Fruit fly (Drosophila melanogaster) whole organism, embryonic: ENCODE data around the gene CG1421.

ENCODE experiments used
- Abd-B ChIP-seq: fragments of 200-800 bp; sonication (Bioruptor generic); optimal IDR thresholded peaks from 2 replicates; lab custom pipeline; 2018; ENCODE audit warnings: missing biosample characterization, mild to moderate bottlenecking, missing genetic modification characterization, moderate library complexity
- B-H2 ChIP-seq: fragments of 200-800 bp; sonication (Bioruptor generic); optimal IDR thresholded peaks from 2 replicates; lab custom pipeline; 2018; ENCODE audit warnings: missing biosample characterization, mild to moderate bottlenecking, missing genetic modification characterization
- CG10654 ChIP-seq: fragments of 200-800 bp; sonication (Bioruptor generic); optimal IDR thresholded peaks from 2 replicates; lab custom pipeline; 2016; ENCODE audit warnings: missing biosample characterization, missing genetic modification characterization
- CG11398 ChIP-seq: fragments of 200-800 bp; sonication (Bioruptor generic); optimal IDR thresholded peaks from 2 replicates; lab custom pipeline; 2016; ENCODE audit warnings: missing biosample characterization, missing genetic modification characterization
- CG13424 ChIP-seq: fragments of 200-800 bp; sonication (Bioruptor generic); optimal IDR thresholded peaks from 2 replicates; lab custom pipeline; 2019; ENCODE audit warnings: missing biosample characterization, mild to moderate bottlenecking, missing genetic modification characterization, moderate library complexity
- CG13775 ChIP-seq: fragments of 200-800 bp; sonication (Bioruptor generic); optimal IDR thresholded peaks from 3 replicates; lab custom pipeline; 2017; ENCODE audit warnings: missing biosample characterization, mild to moderate bottlenecking, missing genetic modification characterization
- CG2889 ChIP-seq: fragments of 200-800 bp; sonication (Bioruptor generic); IDR thresholded peaks from 3 replicates; pipeline ENCODE4 v1.3.6; 2022; ENCODE audit warnings: missing biosample characterization, missing genetic modification characterization
- CG31365 ChIP-seq: fragments of 200-800 bp; sonication (Bioruptor generic); optimal IDR thresholded peaks from 2 replicates; lab custom pipeline; 2018; ENCODE audit warnings: missing biosample characterization, mild to moderate bottlenecking, missing genetic modification characterization
- CG31441 ChIP-seq: fragments of 200-800 bp; sonication (Bioruptor generic); IDR thresholded peaks from 2 replicates; pipeline ENCODE4 v1.3.6; 2022; ENCODE audit warnings: missing biosample characterization, missing genetic modification characterization
- CG3163 ChIP-seq: fragments of 200-800 bp; sonication (Bioruptor generic); optimal IDR thresholded peaks from 3 replicates; lab custom pipeline; 2016; ENCODE audit warnings: missing biosample characterization, missing genetic modification characterization
- CG3281 ChIP-seq: fragments of 200-800 bp; sonication (Bioruptor generic); optimal IDR thresholded peaks from 3 replicates; lab custom pipeline; 2017; ENCODE audit warnings: missing biosample characterization, mild to moderate bottlenecking, missing genetic modification characterization
- CG5245 ChIP-seq: fragments of 200-800 bp; sonication (Bioruptor generic); optimal IDR thresholded peaks from 3 replicates; lab custom pipeline; 2016; ENCODE audit warnings: missing biosample characterization, missing genetic modification characterization
- CG6654 ChIP-seq: fragments of 200-800 bp; sonication (Bioruptor generic); optimal IDR thresholded peaks from 2 replicates; lab custom pipeline; 2017; ENCODE audit warnings: missing biosample characterization, mild to moderate bottlenecking, missing genetic modification characterization
- CG8290 ChIP-seq, 3 experiments: fragments of 200-800 bp; sonication (Bioruptor generic); optimal IDR thresholded peaks; 2 replicates each; lab custom pipeline; 2016 to 2019; ENCODE audit warnings: missing biosample characterization in 3 of 3, missing genetic modification characterization in 3 of 3, mild to moderate bottlenecking in 2 of 3, moderate library complexity in 1 of 3
- CHES-1-like ChIP-seq: fragments of 200-800 bp; sonication (Bioruptor generic); optimal IDR thresholded peaks from 2 replicates; lab custom pipeline; 2016; ENCODE audit warnings: missing biosample characterization, missing genetic modification characterization
- CkIIα-i1 ChIP-seq: fragments of 200-800 bp; sonication (Bioruptor generic); IDR thresholded peaks from 2 replicates; pipeline ENCODE4 v1.3.6; 2022; ENCODE audit warnings: missing biosample characterization, missing genetic modification characterization
- D ChIP-seq, 2 experiments: fragments of 200-800 bp in 1 of 2; fragments of >200 bp in 1 of 2; sonication (Bioruptor generic) in 1 of 2; optimal IDR thresholded peaks; 2 replicates in 1 of 2; 3 replicates in 1 of 2; lab custom pipeline; 2017; ENCODE audit warnings: mild to moderate bottlenecking in 1 of 2, missing biosample characterization in 1 of 2, missing genetic modification characterization in 1 of 2, missing genetic modification reagents in 1 of 2
- E2f2 ChIP-seq: fragments of 200-800 bp; sonication (Bioruptor generic); IDR thresholded peaks from 2 replicates; pipeline ENCODE4 v1.3.6; 2022; ENCODE audit warnings: missing biosample characterization, missing genetic modification characterization
- Elba2 ChIP-seq: fragments of 200-800 bp; sonication (Bioruptor generic); optimal IDR thresholded peaks from 3 replicates; lab custom pipeline; 2016; ENCODE audit warnings: missing biosample characterization, missing genetic modification characterization
- HLH54F ChIP-seq: fragments of 200-800 bp; sonication (Bioruptor generic); optimal IDR thresholded peaks from 3 replicates; lab custom pipeline; 2016; ENCODE audit warnings: missing biosample characterization, missing genetic modification characterization
- Hand ChIP-seq: fragments of 200-800 bp; sonication (Bioruptor generic); optimal IDR thresholded peaks from 2 replicates; lab custom pipeline; 2017; ENCODE audit warnings: mild to moderate bottlenecking, missing biosample characterization, missing genetic modification reagents, missing genetic modification characterization
- HmgZ ChIP-seq: fragments of 200-800 bp; sonication (Bioruptor generic); optimal IDR thresholded peaks from 2 replicates; lab custom pipeline; 2018; ENCODE audit warnings: missing biosample characterization, mild to moderate bottlenecking, missing genetic modification characterization
- Lim3 ChIP-seq: fragments of 200-800 bp; sonication (Bioruptor generic); IDR thresholded peaks from 2 replicates; pipeline ENCODE4 v1.3.6; 2022; ENCODE audit warnings: missing biosample characterization, missing genetic modification characterization
- Nf-YC ChIP-seq: fragments of 200-800 bp; optimal IDR thresholded peaks from 3 replicates; lab custom pipeline; 2019; ENCODE audit warnings: missing biosample characterization, mild to moderate bottlenecking, missing genetic modification characterization, moderate library complexity
- NfI ChIP-seq: fragments of 200-800 bp; sonication (Bioruptor generic); optimal IDR thresholded peaks from 3 replicates; lab custom pipeline; 2018; ENCODE audit warnings: missing biosample characterization, mild to moderate bottlenecking, missing genetic modification characterization, moderate library complexity
- Sox100B ChIP-seq: fragments of 200-800 bp; sonication (Bioruptor generic); optimal IDR thresholded peaks from 3 replicates; lab custom pipeline; 2018; ENCODE audit warnings: missing biosample characterization, mild to moderate bottlenecking, missing genetic modification characterization
- Usf ChIP-seq: fragments of 200-800 bp; sonication (Bioruptor generic); optimal IDR thresholded peaks from 2 replicates; lab custom pipeline; 2017; ENCODE audit warnings: missing genotype, missing biosample characterization, missing genetic modification characterization
- Xbp1 ChIP-seq: fragments of 200-800 bp; sonication (Bioruptor generic); optimal IDR thresholded peaks from 3 replicates; lab custom pipeline; 2016; ENCODE audit warnings: missing biosample characterization, mild to moderate bottlenecking, missing genetic modification characterization
- ase ChIP-seq: fragments of 200-800 bp; sonication (Bioruptor generic); IDR thresholded peaks from 3 replicates; pipeline ENCODE4 v1.3.6; 2022; ENCODE audit warnings: missing biosample characterization, missing genetic modification characterization
- bigmax ChIP-seq: fragments of 200-800 bp; sonication (Bioruptor generic); optimal IDR thresholded peaks from 2 replicates; lab custom pipeline; 2018; ENCODE audit warnings: missing biosample characterization, mild to moderate bottlenecking, missing genetic modification characterization
- cato ChIP-seq: fragments of 200-800 bp; sonication (Bioruptor generic); optimal IDR thresholded peaks from 2 replicates; lab custom pipeline; 2016; ENCODE audit warnings: missing biosample characterization, missing genetic modification characterization, borderline replicate concordance
- corto ChIP-seq: fragments of 200-800 bp; sonication (Bioruptor generic); optimal IDR thresholded peaks from 2 replicates; lab custom pipeline; 2016; ENCODE audit warnings: missing biosample characterization, mild to moderate bottlenecking, missing genetic modification characterization, moderate library complexity
- crc ChIP-seq: fragments of 200-800 bp; sonication (Bioruptor generic); optimal IDR thresholded peaks from 2 replicates; lab custom pipeline; 2016; ENCODE audit warnings: missing biosample characterization, missing genetic modification characterization
- dati ChIP-seq: fragments of 200-800 bp; sonication (Bioruptor generic); IDR thresholded peaks from 2 replicates; pipeline ENCODE4 v1.3.6; 2022; ENCODE audit warnings: missing biosample characterization, missing genetic modification characterization
- dysf ChIP-seq: fragments of 200-800 bp; sonication (Bioruptor generic); IDR thresholded peaks from 3 replicates; pipeline ENCODE4 v1.3.6; 2022; ENCODE audit warnings: missing biosample characterization, missing genetic modification characterization
- ems ChIP-seq: fragments of 200-800 bp; sonication (Bioruptor generic); optimal IDR thresholded peaks from 3 replicates; lab custom pipeline; 2016; ENCODE audit warnings: missing biosample characterization, missing genetic modification characterization
- exex ChIP-seq: fragments of 200-800 bp; sonication (Bioruptor generic); optimal IDR thresholded peaks from 4 replicates; lab custom pipeline; 2018; ENCODE audit warnings: missing biosample characterization, mild to moderate bottlenecking, missing genetic modification characterization, moderate library complexity
- fu2 ChIP-seq: fragments of 200-800 bp; sonication (Bioruptor generic); optimal IDR thresholded peaks from 2 replicates; lab custom pipeline; 2016; ENCODE audit warnings: missing biosample characterization, missing genetic modification characterization
- kay ChIP-seq: fragments of 200-800 bp; sonication (Bioruptor generic); optimal IDR thresholded peaks from 2 replicates; lab custom pipeline; 2016; ENCODE audit warnings: missing biosample characterization, missing genetic modification characterization
- lilli ChIP-seq: fragments of 200-800 bp; sonication (Bioruptor generic); optimal IDR thresholded peaks from 3 replicates; lab custom pipeline; 2016; ENCODE audit warnings: missing biosample characterization, missing genetic modification characterization
- nau ChIP-seq: fragments of 200-800 bp; sonication (Bioruptor generic); optimal IDR thresholded peaks from 3 replicates; lab custom pipeline; 2017; ENCODE audit warnings: missing biosample characterization, mild to moderate bottlenecking, missing genetic modification characterization, missing genetic modification reagents
- phol ChIP-seq: fragments of 200-800 bp; sonication (Bioruptor generic); optimal IDR thresholded peaks from 3 replicates; lab custom pipeline; 2018; ENCODE audit warnings: missing biosample characterization, mild to moderate bottlenecking, missing genetic modification characterization, moderate library complexity
- psq ChIP-seq: fragments of 200-800 bp; sonication (Bioruptor generic); optimal IDR thresholded peaks from 2 replicates; lab custom pipeline; 2017; ENCODE audit warnings: missing biosample characterization, missing genetic modification characterization
- repo ChIP-seq: fragments of 200-800 bp; sonication (Bioruptor generic); optimal IDR thresholded peaks from 2 replicates; lab custom pipeline; 2016; ENCODE audit warnings: missing biosample characterization, missing genetic modification characterization
- ro ChIP-seq: fragments of 200-800 bp; sonication (Bioruptor generic); IDR thresholded peaks from 2 replicates; pipeline ENCODE4 v1.3.6; 2022; ENCODE audit warnings: missing biosample characterization, missing genetic modification characterization
- sisA ChIP-seq: fragments of 200-800 bp; sonication (Bioruptor generic); IDR thresholded peaks from 2 replicates; pipeline ENCODE4 v1.3.6; 2022; ENCODE audit warnings: missing biosample characterization, missing genetic modification characterization
- slou ChIP-seq: fragments of 200-800 bp; sonication (Bioruptor generic); optimal IDR thresholded peaks from 3 replicates; lab custom pipeline; 2016; ENCODE audit warnings: missing biosample characterization, missing genetic modification characterization
- toy ChIP-seq: fragments of 200-800 bp; sonication (Bioruptor generic); IDR thresholded peaks from 2 replicates; pipeline ENCODE4 v1.3.6; 2022; ENCODE audit warnings: missing biosample characterization, missing genetic modification characterization

CG1421 gene

DNA sequence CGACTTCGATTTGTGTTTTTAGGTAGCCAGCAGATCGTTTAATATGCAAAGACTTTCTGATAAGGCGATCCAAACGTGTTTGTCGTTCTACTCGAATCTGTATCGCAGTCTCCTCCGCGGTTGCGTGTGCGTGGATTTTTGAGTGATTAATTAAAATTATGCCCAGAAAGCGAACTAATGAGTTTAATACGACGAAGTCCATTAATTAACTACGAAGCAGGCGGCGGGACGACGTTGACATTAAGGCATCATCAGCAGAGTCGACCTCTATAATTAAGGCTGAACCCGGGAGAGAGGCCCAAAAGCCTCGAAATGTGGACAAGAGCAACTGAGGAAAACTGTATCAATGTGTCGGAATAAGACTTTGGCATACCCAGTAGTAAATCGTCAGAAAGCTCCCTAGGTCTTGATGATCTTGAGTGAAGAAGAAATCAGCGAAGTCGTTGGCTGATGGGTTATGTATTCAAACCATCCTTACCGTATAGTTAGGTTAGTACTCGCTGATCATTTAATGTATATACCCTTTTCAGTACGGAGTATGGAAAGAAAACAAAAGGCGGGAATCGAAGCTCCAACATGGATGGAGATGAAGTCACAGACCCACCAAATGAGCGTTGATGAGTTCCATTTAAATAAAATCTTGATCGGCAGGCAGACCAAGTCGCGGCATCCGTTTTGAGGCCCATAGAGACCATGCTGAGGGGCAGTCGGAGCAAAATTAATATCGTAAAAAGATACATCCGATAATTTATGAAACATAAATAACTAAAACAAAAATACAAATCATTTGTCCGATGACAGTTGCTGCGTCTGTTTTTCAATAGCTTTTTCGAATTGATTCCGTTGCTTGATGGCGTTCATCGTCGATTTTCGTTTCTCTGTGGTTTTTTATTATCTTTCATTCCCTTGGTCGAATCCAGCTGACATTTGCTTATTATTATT, 35.5 kb upstream of the CG1421 start (continued):
- TF ChIP-seq nau (GFP tag; lab: Kevin White, UChicago), result peak; percentile 79
- TF ChIP-seq Nf-YC, result peak; percentile 1
- peak; percentile 90 for TF ChIP-seq Usf (GFP tag; lab: Kevin White, UChicago)
- TF ChIP-seq phol (tag; lab: Kevin White, UChicago), result peak; percentile 94
- TF ChIP-seq dati (GFP tag; lab: Robert Waterston, UW), result peak; percentile 89
- peak; percentile 81 for TF ChIP-seq CG3281 (GFP tag; lab: Kevin White, UChicago)
- no peak for TF ChIP-seq B-H2 (GFP tag; lab: Kevin White, UChicago)
- peak; percentile 65 for TF ChIP-seq Lim3
- peak; percentile 76 for TF ChIP-seq CG3163 (GFP tag; lab: Kevin White, UChicago)
- TF ChIP-seq exex (tag; lab: Kevin White, UChicago), result peak; percentile 33
- TF ChIP-seq ro, result peak; percentile 69
- TF ChIP-seq Xbp1 (GFP tag; lab: Kevin White, UChicago), result peak; percentile 93
- peak; percentile 81 for TF ChIP-seq CG13775 (GFP tag; lab: Kevin White, UChicago)
- TF ChIP-seq HLH54F, result peak; percentile 89
- TF ChIP-seq sisA, result peak; percentile 95
- TF ChIP-seq CG2889 (GFP tag; lab: Robert Waterston, UW), result peak; percentile 84; the same call in 2 of the 3 replicates
- peak; percentile 90 for TF ChIP-seq ase (GFP tag; lab: Robert Waterston, UW)
- peak; percentile 76 for TF ChIP-seq crc
- TF ChIP-seq CG31441 (GFP tag; lab: Robert Waterston, UW), result peak; percentile 91
- TF ChIP-seq D (optimal IDR thresholded peaks at IDR 0.05; lab: Kevin White, UChicago), result no peak
- peak; percentile 93 for TF ChIP-seq D (GFP tag; optimal IDR thresholded peaks at IDR 0.05; lab: Kevin White, UChicago)
- peak; percentile 61 for TF ChIP-seq slou (GFP tag; lab: Kevin White, UChicago)
- no peak for TF ChIP-seq Elba2 (GFP tag; lab: Kevin White, UChicago)
- TF ChIP-seq Sox100B (GFP tag; lab: Kevin White, UChicago), result peak; percentile 89
- TF ChIP-seq dysf (GFP tag; lab: Robert Waterston, UW), result peak; percentile 94
- TF ChIP-seq Hand (GFP tag; lab: Kevin White, UChicago), result peak; percentile 29
- TF ChIP-seq CG6654, result peak; percentile 75
- TF ChIP-seq E2f2, result peak; percentile 57
- TF ChIP-seq CG8290 (GFP tag; optimal IDR thresholded peaks at IDR 0.05; lab: Kevin White, UChicago), result peak; percentile 90
- TF ChIP-seq CG8290 (tag; optimal IDR thresholded peaks at IDR 0.05; lab: Kevin White, UChicago), result peak; percentile 32 to 96
- peak; percentile 65 for TF ChIP-seq psq
- peak; percentile 91 for TF ChIP-seq lilli (GFP tag; lab: Kevin White, UChicago)
- peak; percentile 90 for TF ChIP-seq CG11398 (GFP tag; lab: Kevin White, UChicago)
- peak; percentile 92 for TF ChIP-seq CG13424
- peak; percentile 90 for TF ChIP-seq CG10654 (GFP tag; lab: Kevin White, UChicago)
- TF ChIP-seq CHES-1-like, result peak; percentile 88
- TF ChIP-seq CG31365 (tag; lab: Kevin White, UChicago), result peak; percentile 79
- TF ChIP-seq repo, result peak; percentile 91
- peak; percentile 85 for TF ChIP-seq fu2 (GFP tag; lab: Kevin White, UChicago)
- peak; percentile 72 for TF ChIP-seq toy
- peak; percentile 73 for TF ChIP-seq cato (GFP tag; lab: Kevin White, UChicago)
- no peak for TF ChIP-seq corto (GFP tag; lab: Kevin White, UChicago)
- peak; percentile 79 for TF ChIP-seq kay (GFP tag; lab: Kevin White, UChicago)
- TF ChIP-seq bigmax (GFP tag; lab: Kevin White, UChicago), result no peak
- TF ChIP-seq CkIIα-i1 (GFP tag; lab: Robert Waterston, UW), result peak; percentile 54; the same call in 1 of the 2 replicates
- peak; percentile 93 for TF ChIP-seq ems (GFP tag; lab: Kevin White, UChicago)
- TF ChIP-seq HmgZ, result peak; percentile 87
- TF ChIP-seq Abd-B (GFP tag; lab: Kevin White, UChicago), result peak; percentile 90
- peak; percentile 94 for TF ChIP-seq CG5245 (GFP tag; lab: Kevin White, UChicago)
- TF ChIP-seq NfI (GFP tag; lab: Kevin White, UChicago), result peak; percentile 89
